Fruit fly (Drosophila melanogaster) whole organism: ENCODE measurements around the gene CG31205.

Experiments
- CG8478 ChIP-seq: fragments of >200 bp; optimal IDR thresholded peaks from 2 replicates; lab custom pipeline; 2018; ENCODE audit warnings: inconsistent platforms
- Dll ChIP-seq: fragments of >200 bp; optimal IDR thresholded peaks from 2 replicates; lab custom pipeline; 2017
- psq ChIP-seq: fragments of >200 bp; optimal IDR thresholded peaks from 2 replicates; lab custom pipeline; 2017
- usp ChIP-seq: fragments of >200 bp; optimal IDR thresholded peaks from 2 replicates; lab custom pipeline; 2017; ENCODE audit warnings: missing biosample characterization, missing genetic modification characterization, mixed read lengths

dm6 chr3R:20739971-20740370 lies 8.5 kb downstream of the CG31205 start, which contains the start of gene CG42322:
- no peak for TF ChIP-seq Dll (lab: Kevin White, UChicago)
- no peak for TF ChIP-seq psq (lab: Kevin White, UChicago)
- TF ChIP-seq CG8478 = no peak
- TF ChIP-seq usp (GFP tag; lab: Kevin White, UChicago) = no peak
